Worm (Caenorhabditis elegans) whole organism, L4/young adult: ENCODE results near the gene ubxn-3.

Source experiments
- W03F9.2 ChIP-seq: fragments of 150-350 bp; optimal IDR thresholded peaks from 2 replicates; lab custom pipeline; 2014; ENCODE audit warnings: missing biosample characterization, missing genetic modification characterization
- dao-5 ChIP-seq: sonication (generic microtip); optimal IDR thresholded peaks from 2 replicates; lab custom pipeline; 2016; ENCODE audit warnings: missing genotype, missing genetic modification characterization, moderate library complexity, missing compliant biosample characterization
- him-1 ChIP-seq: sonication (generic microtip); optimal IDR thresholded peaks from 2 replicates; lab custom pipeline; 2016; ENCODE audit warnings: missing genotype, missing genetic modification reagents, missing genetic modification characterization, missing compliant biosample characterization

ubxn-3 gene

ce11 chrII:196685-197084, 23.8 kb downstream of the ubxn-3 start, which contains the start of gene chs-2:
TSS of gene chs-2 (plus strand) at chrII:196985.
- no peak for TF ChIP-seq dao-5 (tag; lab: Kevin White, UChicago)
- TF ChIP-seq him-1 (tag; lab: Kevin White, UChicago): no peak
- TF ChIP-seq W03F9.2 (tag; lab: Kevin White, UChicago): no peak

ce11 chrII:194458-194857, 26.0 kb downstream of the ubxn-3 start, which contains the start of gene abu-11:
TSS of gene abu-11 (minus strand) at chrII:194558.
- TF ChIP-seq him-1 (tag; lab: Kevin White, UChicago) (no peak), dao-5 (tag; lab: Kevin White, UChicago) (no peak), W03F9.2 (tag; lab: Kevin White, UChicago) (no peak)

ce11 chrII:192584-192983, 27.9 kb downstream of the ubxn-3 start:
- TF ChIP-seq W03F9.2 (tag; lab: Kevin White, UChicago): no peak
- TF ChIP-seq him-1 (tag; lab: Kevin White, UChicago): no peak
- TF ChIP-seq dao-5 (tag; lab: Kevin White, UChicago): no peak

- TF ChIP-seq W03F9.2 (tag; lab: Kevin White, UChicago): no peak
- no peak for TF ChIP-seq dao-5 (tag; lab: Kevin White, UChicago)
- no peak for TF ChIP-seq him-1 (tag; lab: Kevin White, UChicago)
These were observed 31.5 kb downstream of the ubxn-3 start, which contains the start of gene T01D1.5 for ce11 chrII:188967-189366. TSS of gene T01D1.5 (minus strand) at chrII:189067.

- TF ChIP-seq dao-5 (tag; lab: Kevin White, UChicago) (no peak), him-1 (tag; lab: Kevin White, UChicago) (no peak), W03F9.2 (tag; lab: Kevin White, UChicago) (no peak)
These were observed 34.0 kb downstream of the ubxn-3 start, which contains the start of gene T01D1.8 for ce11 chrII:186504-186903. TSS of gene T01D1.8 (plus strand) at chrII:186739.

- no peak for TF ChIP-seq him-1 (tag; lab: Kevin White, UChicago)
- TF ChIP-seq W03F9.2 (tag; lab: Kevin White, UChicago): no peak
These were observed 41.5 kb downstream of the ubxn-3 start, which contains the start of gene T01D1.4 for ce11 chrII:178993-179392. TSS of gene T01D1.4 (minus strand) at chrII:179093.

- TF ChIP-seq W03F9.2 (tag; lab: Kevin White, UChicago) (no peak), him-1 (tag; lab: Kevin White, UChicago) (no peak), dao-5 (tag; lab: Kevin White, UChicago) (no peak)
These were observed 42.3 kb downstream of the ubxn-3 start for ce11 chrII:178146-178545.

ce11 chrII:176622-177021, 43.8 kb downstream of the ubxn-3 start:
- no peak for TF ChIP-seq dao-5 (tag; lab: Kevin White, UChicago)
- no peak for TF ChIP-seq W03F9.2 (tag; lab: Kevin White, UChicago)
- no peak for TF ChIP-seq him-1 (tag; lab: Kevin White, UChicago)

ce11 chrII:175868-176267, 44.6 kb downstream of the ubxn-3 start, which contains the start of gene T01D1.3:
TSS of gene T01D1.3 (minus strand) at chrII:175968.
- TF ChIP-seq him-1 (tag; lab: Kevin White, UChicago) (no peak), dao-5 (tag; lab: Kevin White, UChicago) (no peak), W03F9.2 (tag; lab: Kevin White, UChicago) (no peak)

- no peak for TF ChIP-seq W03F9.2 (tag; lab: Kevin White, UChicago)
- no peak for TF ChIP-seq him-1 (tag; lab: Kevin White, UChicago)
- TF ChIP-seq dao-5 (tag; lab: Kevin White, UChicago): no peak
These were observed 46.8 kb downstream of the ubxn-3 start, which contains the start of gene T01D1.7 for ce11 chrII:173679-174078. TSS of gene T01D1.7 (minus strand) at chrII:173779.
